Worm (Caenorhabditis elegans) whole organism, young adult: Measurements from ENCODE around the gene srw-51.

ENCODE experiments used
- B0035.1 ChIP-seq: sonication (generic microtip); optimal IDR thresholded peaks from 2 replicates; lab custom pipeline; 2016; ENCODE audit warnings: missing genetic modification characterization, mild to moderate bottlenecking, missing compliant biosample characterization, missing genotype, missing genetic modification reagents
- F39B2.1 ChIP-seq: fragments of 200-800 bp; sonication (Bioruptor generic); IDR thresholded peaks from 2 replicates; pipeline ENCODE4 v1.3.6; 2022; ENCODE audit warnings: missing genetic modification reagents, missing genetic modification characterization, missing compliant biosample characterization
- F49E8.2 ChIP-seq: sonication (generic microtip); optimal IDR thresholded peaks from 3 replicates; lab custom pipeline; 2017; ENCODE audit warnings: missing genetic modification characterization, mild to moderate bottlenecking, missing compliant biosample characterization, antibody characterized with exemption, moderate library complexity; ENCODE audit not compliant: insufficient read depth
- F55B11.4 ChIP-seq: sonication (generic microtip); optimal IDR thresholded peaks from 2 replicates; lab custom pipeline; 2016; ENCODE audit warnings: missing compliant biosample characterization, missing genetic modification characterization, borderline replicate concordance; ENCODE audit not compliant: insufficient read depth
- F57A8.1 ChIP-seq: fragments of 200-800 bp; sonication (Bioruptor generic); optimal IDR thresholded peaks from 2 replicates; lab custom pipeline; 2018; ENCODE audit warnings: mild to moderate bottlenecking, missing genetic modification characterization, moderate library complexity, missing compliant biosample characterization
- K11D2.4 ChIP-seq: fragments of 200-800 bp; sonication (Bioruptor generic); IDR thresholded peaks from 2 replicates; pipeline ENCODE4 v1.3.6; 2022; ENCODE audit warnings: missing genetic modification reagents, missing genetic modification characterization, missing compliant biosample characterization
- K12H6.12 ChIP-seq: fragments of 200-800 bp; sonication (Bioruptor generic); optimal IDR thresholded peaks from 2 replicates; lab custom pipeline; 2018; ENCODE audit warnings: mild to moderate bottlenecking, missing genetic modification characterization, missing compliant biosample characterization
- T07F8.4 ChIP-seq: sonication (generic microtip); optimal IDR thresholded peaks from 2 replicates; lab custom pipeline; 2016; ENCODE audit warnings: mild to moderate bottlenecking, missing genetic modification characterization, moderate library complexity, missing compliant biosample characterization
- Y56A3A.18 ChIP-seq: fragments of 200-800 bp; sonication (Bioruptor generic); IDR thresholded peaks from 2 replicates; pipeline ENCODE4 v1.3.6; 2022; ENCODE audit warnings: missing genetic modification reagents, missing genetic modification characterization, missing compliant biosample characterization
- akir-1 ChIP-seq: fragments of 200-800 bp; sonication (Bioruptor generic); optimal IDR thresholded peaks from 2 replicates; lab custom pipeline; 2018; ENCODE audit warnings: mild to moderate bottlenecking, missing genetic modification characterization, moderate library complexity, missing compliant biosample characterization
- aptf-2 ChIP-seq: fragments of 200-800 bp; sonication (Bioruptor generic); conservative IDR thresholded peaks from 2 replicates; pipeline ENCODE4 v1.3.6; 2022; ENCODE audit warnings: missing genetic modification reagents, missing genetic modification characterization, missing compliant biosample characterization
- atf-7 ChIP-seq: sonication (generic microtip); optimal IDR thresholded peaks from 2 replicates; lab custom pipeline; 2017; ENCODE audit warnings: mild to moderate bottlenecking, missing genetic modification characterization, missing compliant biosample characterization
- attf-5 ChIP-seq: fragments of 200-800 bp; sonication (Bioruptor generic); optimal IDR thresholded peaks from 2 replicates; lab custom pipeline; 2018; ENCODE audit warnings: mild to moderate bottlenecking, missing genetic modification characterization, missing compliant biosample characterization
- ccch-3 ChIP-seq: fragments of 200-800 bp; sonication (Bioruptor generic); optimal IDR thresholded peaks from 2 replicates; lab custom pipeline; 2018; ENCODE audit warnings: mild to moderate bottlenecking, missing genetic modification characterization, missing compliant biosample characterization
- cebp-1 ChIP-seq, 2 experiments: fragments of 200-800 bp in 1 of 2; sonication (Bioruptor generic) in 1 of 2; sonication (generic microtip) in 1 of 2; IDR thresholded peaks in 1 of 2; optimal IDR thresholded peaks in 1 of 2; 2 replicates each; pipeline versions ENCODE4 v1.3.6 to Lab custom; 2017 to 2022; ENCODE audit warnings: missing compliant biosample characterization in 2 of 2, missing genetic modification characterization in 2 of 2, mild to moderate bottlenecking in 1 of 2, missing genetic modification reagents in 1 of 2, moderate library complexity in 1 of 2
- ceh-100 ChIP-seq: fragments of 200-800 bp; sonication (Bioruptor generic); IDR thresholded peaks from 2 replicates; pipeline ENCODE4 v1.3.6; 2022; ENCODE audit warnings: missing genetic modification reagents, missing genetic modification characterization, missing compliant biosample characterization
- ceh-91 ChIP-seq: fragments of 200-800 bp; sonication (Bioruptor generic); IDR thresholded peaks from 2 replicates; pipeline ENCODE4 v1.3.6; 2022; ENCODE audit warnings: missing genetic modification reagents, missing genetic modification characterization, missing compliant biosample characterization
- chd-7 ChIP-seq: sonication (generic microtip); optimal IDR thresholded peaks from 2 replicates; lab custom pipeline; 2016; ENCODE audit warnings: mild to moderate bottlenecking, missing genetic modification characterization, moderate library complexity, missing compliant biosample characterization
- egl-44 ChIP-seq: fragments of 200-800 bp; sonication (Bioruptor generic); IDR thresholded peaks from 2 replicates; pipeline ENCODE4 v1.3.6; 2022; ENCODE audit warnings: missing genetic modification reagents, missing genetic modification characterization, missing compliant biosample characterization
- ets-4 ChIP-seq: fragments of 200-800 bp; sonication (Bioruptor generic); optimal IDR thresholded peaks from 2 replicates; lab custom pipeline; 2018; ENCODE audit warnings: mild to moderate bottlenecking, missing genetic modification characterization, missing compliant biosample characterization
- hmg-20 ChIP-seq: fragments of 200-800 bp; sonication (Bioruptor generic); IDR thresholded peaks from 2 replicates; pipeline ENCODE4 v1.3.6; 2022; ENCODE audit warnings: missing genetic modification reagents, missing genetic modification characterization, missing compliant biosample characterization
- hrde-1 ChIP-seq: sonication (generic microtip); optimal IDR thresholded peaks from 2 replicates; lab custom pipeline; 2016; ENCODE audit warnings: missing genetic modification characterization, mild to moderate bottlenecking, missing compliant biosample characterization, moderate library complexity, missing genotype, missing genetic modification reagents, borderline replicate concordance
- hsf-1 ChIP-seq: fragments of 200-800 bp; sonication (Bioruptor generic); IDR thresholded peaks from 2 replicates; pipeline ENCODE4 v1.3.6; 2022; ENCODE audit warnings: missing genetic modification reagents, missing genetic modification characterization, missing compliant biosample characterization
- lin-54 ChIP-seq: fragments of 200-800 bp; sonication (Bioruptor generic); optimal IDR thresholded peaks from 2 replicates; lab custom pipeline; 2018; ENCODE audit warnings: mild to moderate bottlenecking, missing genetic modification characterization, missing compliant biosample characterization
- lsl-1 ChIP-seq: fragments of 200-800 bp; sonication (Bioruptor generic); optimal IDR thresholded peaks from 2 replicates; lab custom pipeline; 2018; ENCODE audit warnings: mild to moderate bottlenecking, missing genetic modification characterization, moderate library complexity, missing compliant biosample characterization
- mxl-1 ChIP-seq: sonication (generic microtip); optimal IDR thresholded peaks from 2 replicates; lab custom pipeline; 2016; ENCODE audit warnings: missing genetic modification characterization, missing compliant biosample characterization
- pbrm-1 ChIP-seq: fragments of 200-800 bp; sonication (Bioruptor generic); IDR thresholded peaks from 2 replicates; pipeline ENCODE4 v1.3.6; 2022; ENCODE audit warnings: missing genetic modification reagents, missing genetic modification characterization, missing compliant biosample characterization
- snpc-3.4 ChIP-seq: sonication (generic microtip); optimal IDR thresholded peaks from 2 replicates; lab custom pipeline; 2017; ENCODE audit warnings: missing genetic modification characterization, mild to moderate bottlenecking, missing compliant biosample characterization, antibody characterized with exemption, moderate library complexity, missing genotype, missing genetic modification reagents
- sptf-2 ChIP-seq: fragments of 200-800 bp; sonication (Bioruptor generic); optimal IDR thresholded peaks from 2 replicates; lab custom pipeline; 2018; ENCODE audit warnings: mild to moderate bottlenecking, missing genetic modification characterization, missing compliant biosample characterization
- unc-130 ChIP-seq: sonication (generic microtip); optimal IDR thresholded peaks from 2 replicates; lab custom pipeline; 2016; ENCODE audit warnings: missing genetic modification reagents, missing genetic modification characterization, missing compliant biosample characterization
- unc-62 ChIP-seq: fragments of 150-350 bp; optimal IDR thresholded peaks from 2 replicates; lab custom pipeline; 2014; ENCODE audit warnings: missing biosample characterization, missing genetic modification reagents, missing genetic modification characterization
- zim-3 ChIP-seq: sonication (generic microtip); optimal IDR thresholded peaks from 2 replicates; lab custom pipeline; 2017; ENCODE audit warnings: mild to moderate bottlenecking, missing genetic modification characterization, moderate library complexity, missing compliant biosample characterization
- ztf-25 ChIP-seq: fragments of 200-800 bp; sonication (Bioruptor generic); IDR thresholded peaks from 2 replicates; pipeline ENCODE4 v1.3.6; 2022; ENCODE audit warnings: missing genetic modification reagents, missing genetic modification characterization, missing compliant biosample characterization
- ztf-3 ChIP-seq: fragments of 200-800 bp; sonication (Bioruptor generic); optimal IDR thresholded peaks from 2 replicates; lab custom pipeline; 2018; ENCODE audit warnings: mild to moderate bottlenecking, missing genetic modification characterization, missing compliant biosample characterization

Gene srw-51

DNA sequence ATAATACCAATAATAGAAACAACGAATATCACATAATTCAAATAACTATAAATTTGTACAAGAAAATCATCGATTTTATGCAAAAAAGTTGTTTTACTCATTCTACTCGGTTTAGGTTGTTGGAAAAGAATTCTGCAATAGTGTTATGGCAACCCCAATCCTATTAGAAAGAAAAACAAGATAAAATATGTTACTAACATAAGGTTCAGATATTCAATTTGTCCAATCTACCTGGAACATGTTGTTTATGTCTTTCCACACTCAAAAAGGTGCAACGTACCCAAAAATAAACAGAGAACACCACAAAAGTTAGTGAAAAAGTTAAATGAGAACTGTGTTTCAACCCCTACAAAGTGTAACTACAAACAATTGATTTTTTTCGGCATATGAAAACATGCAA lies at the start of gene srw-51:
Gene srw-51 (minus strand): TSS at position 101 of the 400 bp plus-strand sequence.
- TF ChIP-seq hmg-20 (GFP tag; lab: Robert Waterston, UW) (no peak), K12H6.12 (tag; lab: Kevin White, UChicago) (no peak), mxl-1 (tag; lab: Kevin White, UChicago) (no peak), unc-130 (GFP tag; lab: Kevin White, UChicago) (no peak), hrde-1 (tag; lab: Kevin White, UChicago) (no peak), chd-7 (tag; lab: Kevin White, UChicago) (no peak), egl-44 (no peak), F49E8.2 (tag; lab: Kevin White, UChicago) (no peak), ztf-25 (GFP tag; lab: Robert Waterston, UW) (no peak), atf-7 (tag; lab: Kevin White, UChicago) (no peak), hsf-1 (GFP tag; lab: Robert Waterston, UW) (no peak), akir-1 (GFP tag; lab: Kevin White, UChicago) (no peak)
- TF ChIP-seq, all 124 proteins: peak for 0

DNA sequence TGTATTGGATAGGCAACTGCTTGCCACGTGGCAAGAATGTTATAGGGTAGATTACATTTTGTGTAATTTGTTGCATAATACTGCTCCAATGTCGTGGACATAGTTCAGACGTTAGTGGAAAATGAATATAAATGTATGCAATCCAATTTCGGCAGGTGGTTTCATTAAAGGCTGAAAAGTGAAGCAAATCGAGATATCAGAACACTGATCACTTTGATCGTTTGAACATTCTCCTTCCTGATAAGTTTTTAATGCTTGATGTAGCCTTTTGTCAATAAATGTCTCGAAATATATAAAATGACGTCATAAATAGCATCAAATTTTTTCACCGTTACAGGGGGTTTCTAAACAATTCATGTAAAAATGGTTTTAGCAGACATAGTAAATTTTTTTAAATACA lies 49.6 kb upstream of the srw-51 start, which contains the start of gene srh-109:
Gene srh-109 (minus strand): TSS at position 101 of the 400 bp plus-strand sequence.
- TF ChIP-seq cebp-1 (GFP tag; IDR thresholded peaks at IDR 0.05; lab: Robert Waterston, UW) (no peak), cebp-1 (tag; optimal IDR thresholded peaks at IDR 0.05; lab: Kevin White, UChicago) (no peak), B0035.1 (tag; lab: Kevin White, UChicago) (no peak), attf-5 (no peak), K11D2.4 (GFP tag; lab: Robert Waterston, UW) (no peak), ceh-91 (GFP tag; lab: Robert Waterston, UW) (no peak), unc-62 (GFP tag; lab: Kevin White, UChicago) (no peak), aptf-2 (GFP tag; lab: Robert Waterston, UW) (no peak), K12H6.12 (tag; lab: Kevin White, UChicago) (no peak), ceh-100 (GFP tag; lab: Robert Waterston, UW) (no peak), lin-54 (no peak)

DNA sequence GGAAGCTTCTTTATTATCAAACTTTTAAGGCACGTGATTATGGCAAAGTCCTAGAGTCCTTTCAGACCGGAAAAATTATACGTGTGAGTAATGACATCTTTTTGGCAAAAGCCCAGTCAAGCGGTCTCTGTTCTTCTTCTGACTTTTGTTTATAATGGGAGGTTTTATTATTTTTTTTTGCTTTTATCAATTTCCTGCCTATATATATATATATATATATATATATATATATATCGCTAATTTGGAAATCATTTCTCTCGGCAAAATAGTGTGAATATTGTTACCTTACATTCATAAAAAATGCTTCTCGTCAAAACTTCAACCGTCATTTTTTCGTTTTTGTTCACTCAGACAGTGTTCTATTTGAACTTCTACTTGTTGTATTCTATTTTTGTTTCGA lies 47.0 kb upstream of the srw-51 start, which contains the start of gene srbc-62:
Gene srbc-62 (plus strand): TSS at position 301 of the 400 bp plus-strand sequence.
- TF ChIP-seq ztf-3 (GFP tag; lab: Kevin White, UChicago) (no peak), unc-130 (GFP tag; lab: Kevin White, UChicago) (no peak), F57A8.1 (GFP tag; lab: Kevin White, UChicago) (no peak), F39B2.1 (no peak), lsl-1 (no peak), snpc-3.4 (tag; lab: Kevin White, UChicago) (no peak), zim-3 (tag; lab: Kevin White, UChicago) (no peak), sptf-2 (no peak), hsf-1 (GFP tag; lab: Robert Waterston, UW) (no peak), ccch-3 (no peak), T07F8.4 (tag; lab: Kevin White, UChicago) (no peak), pbrm-1 (GFP tag; lab: Robert Waterston, UW) (no peak), lin-54 (no peak), Y56A3A.18 (GFP tag; lab: Robert Waterston, UW) (no peak), ets-4 (no peak), F55B11.4 (tag; lab: Kevin White, UChicago) (no peak)
- TF ChIP-seq, all 124 proteins: peak for 0
